Worm (Caenorhabditis elegans) whole organism, mixed stage, embryonic: ENCODE measurements around the gene Y25C1A.6.

Experiments used
- blmp-1 ChIP-seq: fragments of 150-350 bp; optimal IDR thresholded peaks from 2 replicates; lab custom pipeline; 2014; ENCODE audit warnings: missing biosample characterization, missing genetic modification characterization
- elt-1 ChIP-seq: sonication (generic microtip); optimal IDR thresholded peaks from 2 replicates; lab custom pipeline; 2017; ENCODE audit warnings: missing genetic modification characterization, mild to moderate bottlenecking, missing compliant biosample characterization, antibody characterized with exemption, moderate library complexity, borderline replicate concordance; ENCODE audit not compliant: insufficient read depth
- lsy-2 ChIP-seq: fragments of 150-350 bp; optimal IDR thresholded peaks from 2 replicates; lab custom pipeline; 2014; ENCODE audit warnings: missing biosample characterization, missing genetic modification characterization

- TF ChIP-seq elt-1 (tag; lab: Kevin White, UChicago) (no peak), lsy-2 (tag; lab: Kevin White, UChicago) (no peak), blmp-1 (tag; lab: Kevin White, UChicago) (no peak)
These were observed 12.5 kb upstream of the Y25C1A.6 start, which contains the start of gene sri-28 for ce11 chrII:3048378-3048777.
